Worm (Caenorhabditis elegans): ENCODE results near the gene twk-26.

DNA sequence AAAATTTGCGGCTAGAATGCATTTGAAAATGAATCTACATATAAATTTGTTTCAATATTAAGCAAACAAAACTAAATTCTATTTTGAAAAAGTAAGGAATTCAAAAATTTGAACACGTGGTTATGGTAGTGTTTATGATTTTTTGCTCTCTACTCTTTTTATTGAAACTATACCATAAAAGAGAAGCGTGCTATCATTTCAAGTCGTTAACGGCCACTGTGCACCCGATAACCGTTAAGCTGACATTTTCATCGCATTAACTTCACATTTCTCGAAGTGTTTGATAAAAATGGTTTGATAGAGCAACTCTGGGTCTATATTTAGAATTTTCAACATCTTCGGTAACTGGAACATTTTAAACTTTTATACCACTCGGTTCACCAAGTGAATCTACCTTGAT lies at the start of gene twk-26:
- no peak for TF ChIP-seq med-1 (GFP tag; optimal IDR thresholded peaks at IDR 0.05; ENCODE audit: insufficient read depth)
- TF ChIP-seq ztf-29 (GFP tag; IDR thresholded peaks at IDR 0.05): no peak
- TF ChIP-seq ref-1 (GFP tag; conservative IDR thresholded peaks at IDR 0.05): no peak
